Fruit fly (Drosophila melanogaster) whole organism, wandering third instar larva: ENCODE data around the gene CG42590.

Experiments
- Abd-B ChIP-seq: fragments of >200 bp; optimal IDR thresholded peaks from 2 replicates; lab custom pipeline; 2017; ENCODE audit warnings: missing biosample characterization, missing genetic modification characterization
- CG32264 ChIP-seq: fragments of 200-800 bp; sonication (Bioruptor generic); optimal IDR thresholded peaks from 2 replicates; lab custom pipeline; 2016; ENCODE audit warnings: missing biosample characterization, missing genetic modification characterization
- CG9705 ChIP-seq: fragments of 200-800 bp; sonication (Bioruptor generic); optimal IDR thresholded peaks from 2 replicates; lab custom pipeline; 2018; ENCODE audit warnings: missing biosample characterization, mild to moderate bottlenecking, missing genetic modification characterization
- Dfd ChIP-seq: fragments of >200 bp; optimal IDR thresholded peaks from 2 replicates; lab custom pipeline; 2017; ENCODE audit warnings: missing biosample characterization, missing genetic modification characterization
- Dif ChIP-seq: fragments of 200-275, 200-300 bp; sonication (Bioruptor generic); optimal IDR thresholded peaks from 2 replicates; lab custom pipeline; 2018; ENCODE audit warnings: missing biosample characterization, missing genetic modification characterization; ENCODE audit not compliant: partially characterized antibody
- GATAd ChIP-seq: sonication (Bioruptor generic); optimal IDR thresholded peaks from 2 replicates; lab custom pipeline; 2016; ENCODE audit warnings: missing biosample characterization, missing genetic modification characterization
- HLH106 ChIP-seq: fragments of 200-800 bp; optimal IDR thresholded peaks from 3 replicates; lab custom pipeline; 2019; ENCODE audit warnings: missing biosample characterization, mild to moderate bottlenecking, missing genetic modification characterization, moderate library complexity
- Hr78 ChIP-seq: fragments of >200 bp; optimal IDR thresholded peaks from 2 replicates; lab custom pipeline; 2017; ENCODE audit warnings: missing biosample characterization, missing genetic modification characterization
- Hr83 ChIP-seq: fragments of 200-300 bp; sonication (Bioruptor generic); optimal IDR thresholded peaks from 2 replicates; lab custom pipeline; 2016; ENCODE audit warnings: missing biosample characterization, mild to moderate bottlenecking, missing genetic modification characterization, moderate library complexity; ENCODE audit not compliant: poor library complexity, severe bottlenecking
- Myc ChIP-seq: fragments of >200 bp; optimal IDR thresholded peaks from 2 replicates; lab custom pipeline; 2017
- N ChIP-seq: fragments of >200 bp; optimal IDR thresholded peaks from 2 replicates; lab custom pipeline; 2018; ENCODE audit warnings: missing biosample characterization, missing external identifiers, missing genetic modification characterization
- OdsH ChIP-seq: fragments of 200-800 bp; sonication (Bioruptor generic); optimal IDR thresholded peaks from 2 replicates; lab custom pipeline; 2016; ENCODE audit warnings: missing biosample characterization, mild to moderate bottlenecking, missing genetic modification characterization
- Rel ChIP-seq, 2 experiments: fragments of 200-800 bp; sonication (Bioruptor generic) in 1 of 2; optimal IDR thresholded peaks; 2 replicates in 1 of 2; 3 replicates in 1 of 2; lab custom pipeline; 2016 to 2019; ENCODE audit warnings: mild to moderate bottlenecking in 2 of 2, missing biosample characterization in 2 of 2, missing genetic modification characterization in 2 of 2, moderate library complexity in 1 of 2
- Sp1 ChIP-seq: fragments of 200-800 bp; sonication (Bioruptor generic); optimal IDR thresholded peaks from 3 replicates; lab custom pipeline; 2019; ENCODE audit warnings: missing biosample characterization, mild to moderate bottlenecking, missing genetic modification characterization, moderate library complexity
- Vsx2 ChIP-seq: fragments of 200-300, 225-300 bp; sonication (Bioruptor generic); optimal IDR thresholded peaks from 2 replicates; lab custom pipeline; 2018; ENCODE audit warnings: missing biosample characterization, missing genetic modification characterization; ENCODE audit not compliant: partially characterized antibody
- br ChIP-seq: fragments of 200-800 bp; sonication (Bioruptor generic); optimal IDR thresholded peaks from 2 replicates; lab custom pipeline; 2016; ENCODE audit warnings: missing biosample characterization, missing genetic modification characterization
- brk ChIP-seq: fragments of 200-800 bp; sonication (Bioruptor generic); optimal IDR thresholded peaks from 2 replicates; lab custom pipeline; 2016; ENCODE audit warnings: missing biosample characterization, mild to moderate bottlenecking, missing genetic modification characterization
- dl ChIP-seq, 2 experiments: fragments of 175-275, 200-275 bp in 1 of 2; fragments of 200-275 bp in 1 of 2; sonication (Bioruptor generic); optimal IDR thresholded peaks; lab custom pipeline; 2018; ENCODE audit warnings: mild to moderate bottlenecking in 2 of 2, missing biosample characterization in 2 of 2, missing genetic modification characterization in 2 of 2, moderate library complexity in 2 of 2; ENCODE audit not compliant: partially characterized antibody in 2 of 2, insufficient read depth in 1 of 2
- dmrt93B ChIP-seq: fragments of 200-800 bp; sonication (Bioruptor generic); optimal IDR thresholded peaks from 2 replicates; lab custom pipeline; 2018; ENCODE audit warnings: missing biosample characterization, mild to moderate bottlenecking, missing genetic modification characterization
- dsf ChIP-seq: sonication (Bioruptor generic); optimal IDR thresholded peaks from 2 replicates; lab custom pipeline; 2016; ENCODE audit warnings: missing biosample characterization, missing genetic modification characterization, borderline replicate concordance
- ey ChIP-seq: fragments of 200-800 bp; sonication (Bioruptor generic); optimal IDR thresholded peaks from 2 replicates; lab custom pipeline; 2016; ENCODE audit warnings: missing biosample characterization, missing genetic modification characterization
- foxo ChIP-seq, 2 experiments: fragments of 200-800 bp; sonication (Bioruptor generic); optimal IDR thresholded peaks; 2 replicates in 1 of 2; 3 replicates in 1 of 2; lab custom pipeline; 2016 to 2017; ENCODE audit warnings: missing biosample characterization in 2 of 2, missing genetic modification characterization in 2 of 2
- fru ChIP-seq: fragments of 200-800 bp; sonication (Bioruptor generic); optimal IDR thresholded peaks from 3 replicates; lab custom pipeline; 2016; ENCODE audit warnings: missing biosample characterization, mild to moderate bottlenecking, missing genetic modification characterization
- h ChIP-seq: fragments of 200-800 bp; sonication (Bioruptor generic); optimal IDR thresholded peaks from 3 replicates; lab custom pipeline; 2016; ENCODE audit warnings: missing biosample characterization, mild to moderate bottlenecking, missing genetic modification characterization
- jim ChIP-seq: fragments of 175-275, 200-325 bp; sonication (Bioruptor generic); optimal IDR thresholded peaks from 2 replicates; lab custom pipeline; 2016; ENCODE audit warnings: missing biosample characterization, mild to moderate bottlenecking, missing genetic modification characterization
- lola ChIP-seq: fragments of >200 bp; optimal IDR thresholded peaks from 2 replicates; lab custom pipeline; 2017; ENCODE audit warnings: missing biosample characterization, missing genetic modification characterization
- pan ChIP-seq: fragments of >200 bp; optimal IDR thresholded peaks from 2 replicates; lab custom pipeline; 2017
- psq ChIP-seq: fragments of 200-800 bp; sonication (Bioruptor generic); optimal IDR thresholded peaks from 3 replicates; lab custom pipeline; 2017; ENCODE audit warnings: missing biosample characterization, mild to moderate bottlenecking, missing genetic modification characterization, moderate library complexity
- rgr ChIP-seq: fragments of 200-800 bp; sonication (Bioruptor generic); optimal IDR thresholded peaks from 3 replicates; lab custom pipeline; 2016; ENCODE audit warnings: missing biosample characterization, mild to moderate bottlenecking, missing genetic modification characterization
- sage ChIP-seq: fragments of 200-800 bp; sonication (Bioruptor generic); optimal IDR thresholded peaks from 2 replicates; lab custom pipeline; 2016; ENCODE audit warnings: missing biosample characterization, mild to moderate bottlenecking, missing genetic modification characterization
- sv ChIP-seq: fragments of 200-800 bp; sonication (Bioruptor generic); optimal IDR thresholded peaks from 3 replicates; lab custom pipeline; 2016; ENCODE audit warnings: missing biosample characterization, missing genetic modification characterization
- usp ChIP-seq: fragments of >200 bp; optimal IDR thresholded peaks from 2 replicates; lab custom pipeline; 2017; ENCODE audit warnings: missing biosample characterization, missing genetic modification characterization
- woc ChIP-seq: sonication (Bioruptor generic); optimal IDR thresholded peaks from 2 replicates; lab custom pipeline; 2016; ENCODE audit warnings: missing biosample characterization, mild to moderate bottlenecking, missing genetic modification characterization

Gene CG42590

dm6 chr3L:8037693-8038092 is 31.4 kb downstream of the CG42590 start:
- TF ChIP-seq lola (GFP tag; lab: Kevin White, UChicago) = no peak
- no peak for TF ChIP-seq usp
- TF ChIP-seq, all 38 proteins: peak for 0

dm6 chr3L:8033776-8034175 is 35.3 kb downstream of the CG42590 start:
- TF ChIP-seq N (GFP tag; lab: Kevin White, UChicago) (no peak), Abd-B (GFP tag; lab: Kevin White, UChicago) (no peak), Hr78 (GFP tag; lab: Kevin White, UChicago) (no peak), woc (GFP tag; lab: Kevin White, UChicago) (no peak), GATAd (GFP tag; lab: Kevin White, UChicago) (no peak), CG9705 (GFP tag; lab: Kevin White, UChicago) (no peak), usp (no peak), pan (lab: Kevin White, UChicago) (no peak), Myc (lab: Kevin White, UChicago) (no peak), br (GFP tag; lab: Kevin White, UChicago) (no peak), lola (GFP tag; lab: Kevin White, UChicago) (no peak), OdsH (GFP tag; lab: Kevin White, UChicago) (no peak), dmrt93B (GFP tag; lab: Kevin White, UChicago) (no peak), Hr83 (GFP tag; lab: Kevin White, UChicago) (no peak), foxo (GFP tag; optimal IDR thresholded peaks at IDR 0.05; lab: Kevin White, UChicago) (no peak), h (GFP tag; lab: Kevin White, UChicago) (no peak), HLH106 (no peak), CG32264 (GFP tag; lab: Kevin White, UChicago) (no peak)
- TF ChIP-seq, all 38 proteins: peak for 0

- TF ChIP-seq GATAd (GFP tag; lab: Kevin White, UChicago) (no peak), lola (GFP tag; lab: Kevin White, UChicago) (no peak), CG9705 (GFP tag; lab: Kevin White, UChicago) (no peak), jim (GFP tag; lab: Kevin White, UChicago) (no peak), Rel (GFP tag; optimal IDR thresholded peaks at IDR 0.05; lab: Kevin White, UChicago) (no peak), Rel (tag; optimal IDR thresholded peaks at IDR 0.05; lab: Kevin White, UChicago) (no peak), Sp1 (GFP tag; lab: Kevin White, UChicago) (no peak), Dif (GFP tag; lab: Kevin White, UChicago) (no peak), fru (GFP tag; lab: Kevin White, UChicago) (no peak), HLH106 (no peak), psq (no peak), woc (GFP tag; lab: Kevin White, UChicago) (no peak), Vsx2 (GFP tag; lab: Kevin White, UChicago) (no peak), N (GFP tag; lab: Kevin White, UChicago) (no peak), Hr78 (GFP tag; lab: Kevin White, UChicago) (no peak), usp (no peak), Abd-B (GFP tag; lab: Kevin White, UChicago) (no peak)
These were observed 36.0 kb downstream of the CG42590 start for dm6 chr3L:8033088-8033487.

dm6 chr3L:8031461-8031860 is 37.6 kb downstream of the CG42590 start:
- TF ChIP-seq Dfd (GFP tag; lab: Kevin White, UChicago) (peak; percentile 67), dmrt93B (GFP tag; lab: Kevin White, UChicago) (no peak)

dm6 chr3L:8029194-8029747 is 39.8 kb downstream of the CG42590 start:
- TF ChIP-seq h (GFP tag; lab: Kevin White, UChicago) (peak; percentile 2), dsf (GFP tag; lab: Kevin White, UChicago) (no peak)

- TF ChIP-seq dl (GFP tag; optimal IDR thresholded peaks at IDR 0.05; lab: Kevin White, UChicago; ENCODE audit: insufficient read depth in 1 of 2, partially characterized antibody in 2 of 2) (no peak), HLH106 (no peak), rgr (GFP tag; lab: Kevin White, UChicago) (no peak), ey (GFP tag; lab: Kevin White, UChicago) (no peak), pan (lab: Kevin White, UChicago) (no peak), br (GFP tag; lab: Kevin White, UChicago) (no peak), Sp1 (GFP tag; lab: Kevin White, UChicago) (no peak), Abd-B (GFP tag; lab: Kevin White, UChicago) (no peak), fru (GFP tag; lab: Kevin White, UChicago) (no peak), CG32264 (GFP tag; lab: Kevin White, UChicago) (no peak), brk (GFP tag; lab: Kevin White, UChicago) (no peak), sage (GFP tag; lab: Kevin White, UChicago) (no peak), foxo (GFP tag; optimal IDR thresholded peaks at IDR 0.05; lab: Kevin White, UChicago) (no peak), dsf (GFP tag; lab: Kevin White, UChicago) (no peak), sv (no peak)
These were observed 40.4 kb downstream of the CG42590 start for dm6 chr3L:8028493-8029193.
